Fruit fly (Drosophila melanogaster) whole organism, embryonic: Measurements from ENCODE around the gene Argk1.
A peak's percentile ranks its signal among the peaks of the same experiment; 100 is the strongest.

Experiments
- Antp ChIP-seq: fragments of 200-800 bp; sonication (Bioruptor generic); optimal IDR thresholded peaks from 3 replicates; lab custom pipeline; 2016; ENCODE audit warnings: missing biosample characterization, missing genetic modification characterization
- B-H2 ChIP-seq: fragments of 200-800 bp; sonication (Bioruptor generic); optimal IDR thresholded peaks from 2 replicates; lab custom pipeline; 2018; ENCODE audit warnings: missing biosample characterization, mild to moderate bottlenecking, missing genetic modification characterization
- CG10147 ChIP-seq: fragments of 200-800 bp; sonication (Bioruptor generic); optimal IDR thresholded peaks from 2 replicates; lab custom pipeline; 2019; ENCODE audit warnings: missing biosample characterization, mild to moderate bottlenecking, missing genetic modification characterization, moderate library complexity
- CG10462 ChIP-seq: fragments of 200-800 bp; sonication (Bioruptor generic); optimal IDR thresholded peaks from 2 replicates; lab custom pipeline; 2016; ENCODE audit warnings: missing biosample characterization, missing genetic modification characterization
- CG10543 ChIP-seq: fragments of 200-800 bp; sonication (Bioruptor generic); optimal IDR thresholded peaks from 3 replicates; lab custom pipeline; 2017; ENCODE audit warnings: missing biosample characterization, mild to moderate bottlenecking, missing genetic modification characterization, moderate library complexity
- CG11695 ChIP-seq: fragments of 200-800 bp; sonication (Bioruptor generic); IDR thresholded peaks from 3 replicates; pipeline ENCODE4 v1.3.6; 2022; ENCODE audit warnings: missing biosample characterization, missing genetic modification characterization
- CG11696 ChIP-seq: fragments of 200-800 bp; sonication (Bioruptor generic); IDR thresholded peaks from 2 replicates; pipeline ENCODE4 v1.3.6; 2022; ENCODE audit warnings: missing biosample characterization, missing genetic modification characterization
- CG13296 ChIP-seq: fragments of 200-800 bp; sonication (Bioruptor generic); optimal IDR thresholded peaks from 3 replicates; lab custom pipeline; 2018; ENCODE audit warnings: missing biosample characterization, mild to moderate bottlenecking, missing genetic modification characterization
- CG13424 ChIP-seq: fragments of 200-800 bp; sonication (Bioruptor generic); optimal IDR thresholded peaks from 2 replicates; lab custom pipeline; 2019; ENCODE audit warnings: missing biosample characterization, mild to moderate bottlenecking, missing genetic modification characterization, moderate library complexity
- CG13624 ChIP-seq: fragments of 200-800 bp; sonication (Bioruptor generic); optimal IDR thresholded peaks from 2 replicates; lab custom pipeline; 2016; ENCODE audit warnings: missing biosample characterization, missing genetic modification characterization
- CG13894 ChIP-seq: fragments of 200-800 bp; sonication (Bioruptor generic); optimal IDR thresholded peaks from 3 replicates; lab custom pipeline; 2018; ENCODE audit warnings: missing biosample characterization, mild to moderate bottlenecking, missing genetic modification characterization, moderate library complexity
- CG15073 ChIP-seq: fragments of 200-800 bp; sonication (Bioruptor generic); optimal IDR thresholded peaks from 2 replicates; lab custom pipeline; 2016; ENCODE audit warnings: missing biosample characterization, missing genetic modification characterization
- CG15479 ChIP-seq: fragments of 200-800 bp; sonication (Bioruptor generic); optimal IDR thresholded peaks from 3 replicates; lab custom pipeline; 2019; ENCODE audit warnings: missing biosample characterization, mild to moderate bottlenecking, missing genetic modification characterization, moderate library complexity
- CG16813 ChIP-seq: fragments of 200-800 bp; sonication (Bioruptor generic); IDR thresholded peaks from 3 replicates; pipeline ENCODE4 v1.3.6; 2022; ENCODE audit warnings: missing biosample characterization, missing genetic modification characterization; ENCODE audit not compliant: partially characterized antibody
- CG17186 ChIP-seq: fragments of 200-800 bp; sonication (Bioruptor generic); optimal IDR thresholded peaks from 3 replicates; lab custom pipeline; 2017; ENCODE audit warnings: missing biosample characterization, missing genetic modification reagents, missing genetic modification characterization
- CG18011 ChIP-seq: fragments of 200-800 bp; sonication (Bioruptor generic); optimal IDR thresholded peaks from 2 replicates; lab custom pipeline; 2017; ENCODE audit warnings: missing biosample characterization, missing genetic modification characterization, mild to moderate bottlenecking, moderate library complexity, missing genotype
- CG1832 ChIP-seq: fragments of 200-800 bp; sonication (Bioruptor generic); optimal IDR thresholded peaks from 2 replicates; lab custom pipeline; 2017; ENCODE audit warnings: missing biosample characterization, mild to moderate bottlenecking, missing genetic modification characterization, inconsistent platforms
- CG18619 ChIP-seq: fragments of 200-800 bp; sonication (Bioruptor generic); optimal IDR thresholded peaks from 3 replicates; lab custom pipeline; 2017; ENCODE audit warnings: missing biosample characterization, mild to moderate bottlenecking, missing genetic modification characterization
- CG31365 ChIP-seq: fragments of 200-800 bp; sonication (Bioruptor generic); optimal IDR thresholded peaks from 2 replicates; lab custom pipeline; 2018; ENCODE audit warnings: missing biosample characterization, mild to moderate bottlenecking, missing genetic modification characterization
- CG34376 ChIP-seq: fragments of 200-800 bp; sonication (Bioruptor generic); optimal IDR thresholded peaks from 2 replicates; lab custom pipeline; 2018; ENCODE audit warnings: missing biosample characterization, mild to moderate bottlenecking, missing genetic modification characterization
- CG6765 ChIP-seq: fragments of 200-800 bp; sonication (Bioruptor generic); optimal IDR thresholded peaks from 3 replicates; lab custom pipeline; 2017; ENCODE audit warnings: missing biosample characterization, mild to moderate bottlenecking, missing genetic modification characterization
- CG8388 ChIP-seq: fragments of 200-800 bp; sonication (Bioruptor generic); optimal IDR thresholded peaks from 2 replicates; lab custom pipeline; 2019; ENCODE audit warnings: missing biosample characterization, mild to moderate bottlenecking, missing genetic modification characterization, moderate library complexity
- CrebB ChIP-seq: fragments of 200-800 bp; sonication (Bioruptor generic); optimal IDR thresholded peaks from 3 replicates; lab custom pipeline; 2018; ENCODE audit warnings: missing biosample characterization, mild to moderate bottlenecking, missing genetic modification characterization
- Dp ChIP-seq: fragments of 200-800 bp; sonication (Bioruptor generic); optimal IDR thresholded peaks from 2 replicates; lab custom pipeline; 2018; ENCODE audit warnings: missing biosample characterization, mild to moderate bottlenecking, missing genetic modification characterization, moderate library complexity
- HHEX ChIP-seq: fragments of 200-800 bp; sonication (Bioruptor generic); optimal IDR thresholded peaks from 3 replicates; lab custom pipeline; 2017; ENCODE audit warnings: missing biosample characterization, mild to moderate bottlenecking, missing genetic modification characterization, missing genetic modification reagents
- Hey ChIP-seq: fragments of 200-800 bp; sonication (Bioruptor generic); optimal IDR thresholded peaks from 3 replicates; lab custom pipeline; 2018; ENCODE audit warnings: missing biosample characterization, mild to moderate bottlenecking, missing genetic modification characterization
- Hr39 ChIP-seq: fragments of >200 bp; optimal IDR thresholded peaks from 2 replicates; lab custom pipeline; 2017
- Hsf ChIP-seq: fragments of 200-800 bp; sonication (Bioruptor generic); optimal IDR thresholded peaks from 3 replicates; lab custom pipeline; 2016; ENCODE audit warnings: missing biosample characterization, missing genetic modification characterization
- Jarid2 ChIP-seq: fragments of 200-800 bp; sonication (Bioruptor generic); optimal IDR thresholded peaks from 3 replicates; lab custom pipeline; 2017; ENCODE audit warnings: mild to moderate bottlenecking, missing biosample characterization, missing genetic modification reagents, missing genetic modification characterization
- NK7.1 ChIP-seq: fragments of 200-800 bp; sonication (Bioruptor generic); optimal IDR thresholded peaks from 3 replicates; lab custom pipeline; 2016; ENCODE audit warnings: missing biosample characterization, missing genetic modification characterization
- Six4 ChIP-seq: fragments of 200-800 bp; sonication (Bioruptor generic); optimal IDR thresholded peaks from 2 replicates; lab custom pipeline; 2016; ENCODE audit warnings: missing biosample characterization, missing genetic modification characterization
- Ssrp ChIP-seq: fragments of 200-800 bp; sonication (Bioruptor generic); optimal IDR thresholded peaks from 2 replicates; lab custom pipeline; 2018; ENCODE audit warnings: missing biosample characterization, mild to moderate bottlenecking, missing genetic modification characterization, moderate library complexity
- Xrp1 ChIP-seq: fragments of 200-800 bp; sonication (Bioruptor generic); IDR thresholded peaks from 2 replicates; pipeline ENCODE4 v1.3.6; 2022; ENCODE audit warnings: missing biosample characterization, missing genetic modification characterization
- ase ChIP-seq: fragments of 200-800 bp; sonication (Bioruptor generic); IDR thresholded peaks from 3 replicates; pipeline ENCODE4 v1.3.6; 2022; ENCODE audit warnings: missing biosample characterization, missing genetic modification characterization
- chif ChIP-seq, 2 experiments: fragments of 200-800 bp; sonication (Bioruptor generic); optimal IDR thresholded peaks; 3 replicates each; lab custom pipeline; 2016; ENCODE audit warnings: missing biosample characterization in 2 of 2, missing genetic modification characterization in 2 of 2
- croc ChIP-seq: fragments of 200-800 bp; sonication (Bioruptor generic); conservative IDR thresholded peaks from 3 replicates; pipeline ENCODE4 v1.3.6; 2022; ENCODE audit warnings: missing biosample characterization, missing genetic modification characterization
- dm ChIP-seq: fragments of 200-800 bp; sonication (Bioruptor generic); optimal IDR thresholded peaks from 3 replicates; lab custom pipeline; 2016; ENCODE audit warnings: missing biosample characterization, missing genetic modification characterization
- dmrt11E ChIP-seq: fragments of 200-800 bp; sonication (Bioruptor generic); optimal IDR thresholded peaks from 3 replicates; lab custom pipeline; 2018; ENCODE audit warnings: missing biosample characterization, mild to moderate bottlenecking, missing genetic modification characterization, moderate library complexity
- emc ChIP-seq: fragments of 200-800 bp; sonication (Bioruptor generic); optimal IDR thresholded peaks from 2 replicates; lab custom pipeline; 2016; ENCODE audit warnings: missing biosample characterization, missing genetic modification characterization
- gcm ChIP-seq: fragments of 200-800 bp; sonication (Bioruptor generic); optimal IDR thresholded peaks from 2 replicates; lab custom pipeline; 2019; ENCODE audit warnings: missing biosample characterization, mild to moderate bottlenecking, missing genetic modification characterization, moderate library complexity
- hkb ChIP-seq, 2 experiments: fragments of 200-800 bp in 1 of 2; fragments of >200 bp in 1 of 2; sonication (Bioruptor generic) in 1 of 2; IDR thresholded peaks in 1 of 2; optimal IDR thresholded peaks in 1 of 2; 2 replicates each; pipeline versions ENCODE4 v1.3.6 to Lab custom; 2017 to 2022; ENCODE audit warnings: missing biosample characterization in 1 of 2, missing genetic modification characterization in 1 of 2
- inv ChIP-seq: fragments of 200-800 bp; sonication (Bioruptor generic); IDR thresholded peaks from 2 replicates; pipeline ENCODE4 v1.3.6; 2022; ENCODE audit warnings: missing biosample characterization, missing genetic modification characterization; ENCODE audit not compliant: partially characterized antibody
- lmd ChIP-seq: fragments of 200-800 bp; sonication (Bioruptor generic); IDR thresholded peaks from 2 replicates; pipeline ENCODE4 v1.3.6; 2022; ENCODE audit warnings: missing biosample characterization, missing genetic modification characterization
- org-1 ChIP-seq: fragments of 200-800 bp; sonication (Bioruptor generic); optimal IDR thresholded peaks from 2 replicates; lab custom pipeline; 2017; ENCODE audit warnings: missing biosample characterization, missing genetic modification characterization
- slbo ChIP-seq: fragments of 200-800 bp; sonication (Bioruptor generic); IDR thresholded peaks from 2 replicates; pipeline ENCODE4 v1.3.6; 2022; ENCODE audit warnings: missing biosample characterization, missing genetic modification characterization
- so ChIP-seq: fragments of 200-800 bp; sonication (Bioruptor generic); IDR thresholded peaks from 3 replicates; pipeline ENCODE4 v1.3.6; 2022; ENCODE audit warnings: missing biosample characterization, missing genetic modification characterization
- sr ChIP-seq: fragments of 200-800 bp; sonication (Bioruptor generic); IDR thresholded peaks from 3 replicates; pipeline ENCODE4 v1.3.6; 2022; ENCODE audit warnings: missing biosample characterization, missing genetic modification characterization
- ssp ChIP-seq: fragments of 200-800 bp; sonication (Bioruptor generic); IDR thresholded peaks from 2 replicates; pipeline ENCODE4 v1.3.6; 2022; ENCODE audit warnings: missing biosample characterization, missing genetic modification characterization
- sug ChIP-seq: fragments of 200-800 bp; optimal IDR thresholded peaks from 2 replicates; lab custom pipeline; 2019; ENCODE audit warnings: missing biosample characterization, mild to moderate bottlenecking, missing genetic modification characterization, moderate library complexity
- usp ChIP-seq: fragments of >200 bp; optimal IDR thresholded peaks from 2 replicates; lab custom pipeline; 2017; ENCODE audit warnings: missing biosample characterization, missing genetic modification characterization
- vvl ChIP-seq: fragments of 200-800 bp; sonication (Bioruptor generic); IDR thresholded peaks from 2 replicates; pipeline ENCODE4 v1.3.6; 2022; ENCODE audit warnings: missing biosample characterization, missing genetic modification characterization

The Argk1 gene

dm6 chr3L:9045318-9045717 lies 20.5 kb downstream of the Argk1 start (continued):
- TF ChIP-seq CG31365 (tag; lab: Kevin White, UChicago): no peak
- TF ChIP-seq CG15073 (GFP tag; lab: Kevin White, UChicago): no peak
- TF ChIP-seq Jarid2 (GFP tag; lab: Kevin White, UChicago): peak; percentile 19
- TF ChIP-seq dm (GFP tag; lab: Kevin White, UChicago): no peak
- TF ChIP-seq CG18011 (GFP tag; lab: Kevin White, UChicago): no peak
- TF ChIP-seq ssp (GFP tag; lab: Robert Waterston, UW): peak; percentile 72
- TF ChIP-seq Hr39 (lab: Kevin White, UChicago): no peak
- no peak for TF ChIP-seq CG1832
- peak; percentile 65 for TF ChIP-seq HHEX (GFP tag; lab: Kevin White, UChicago)
- no peak for TF ChIP-seq B-H2
- no peak for TF ChIP-seq CG11696 (GFP tag; lab: Robert Waterston, UW)
- no peak for TF ChIP-seq Dp
- TF ChIP-seq CG13296 (GFP tag; lab: Kevin White, UChicago): peak; percentile 25
- TF ChIP-seq chif (GFP tag; optimal IDR thresholded peaks at IDR 0.05; lab: Kevin White, UChicago): peak; percentile 41 to 75
- peak; percentile 72 for TF ChIP-seq ase (GFP tag; lab: Robert Waterston, UW)
- peak; percentile 64 for TF ChIP-seq CG13624 (GFP tag; lab: Kevin White, UChicago)
- TF ChIP-seq CrebB: no peak
- TF ChIP-seq Xrp1: peak; percentile 88
- peak; percentile 31 for TF ChIP-seq Ssrp (tag; lab: Kevin White, UChicago)
- TF ChIP-seq CG13424 (tag; lab: Kevin White, UChicago): peak; percentile 46
- TF ChIP-seq dmrt11E (tag; lab: Kevin White, UChicago): peak; percentile 65
- TF ChIP-seq vvl (GFP tag; lab: Robert Waterston, UW): peak; percentile 84
- peak; percentile 43 for TF ChIP-seq CG8388 (GFP tag; lab: Kevin White, UChicago)
- TF ChIP-seq CG11695 (GFP tag; lab: Robert Waterston, UW): peak; percentile 82
- peak; percentile 53 for TF ChIP-seq Six4 (GFP tag; lab: Kevin White, UChicago)
- peak; percentile 63 for TF ChIP-seq Antp (GFP tag; lab: Kevin White, UChicago)
- peak; percentile 48; the same call in 1 of the 3 replicates for TF ChIP-seq sr (GFP tag; lab: Robert Waterston, UW)
- TF ChIP-seq Hsf: peak; percentile 54
- peak; percentile 49 for TF ChIP-seq CG15479
- no peak for TF ChIP-seq CG17186
- no peak for TF ChIP-seq CG16813 (GFP tag; lab: Robert Waterston, UW)
- peak; percentile 37 for TF ChIP-seq CG10147 (GFP tag; lab: Kevin White, UChicago)
- peak; percentile 69 for TF ChIP-seq slbo (GFP tag; lab: Robert Waterston, UW)
- peak; percentile 68 for TF ChIP-seq lmd (GFP tag; lab: Robert Waterston, UW)
- TF ChIP-seq Hey (tag; lab: Kevin White, UChicago): no peak
- TF ChIP-seq CG10543: no peak
- no peak for TF ChIP-seq CG13894
- peak; percentile 40 for TF ChIP-seq emc (GFP tag; lab: Kevin White, UChicago)
- no peak for TF ChIP-seq CG10462 (GFP tag; lab: Kevin White, UChicago)
- no peak for TF ChIP-seq hkb (optimal IDR thresholded peaks at IDR 0.05; lab: Kevin White, UChicago)
- TF ChIP-seq hkb (GFP tag; IDR thresholded peaks at IDR 0.05; lab: Robert Waterston, UW): peak; percentile 90
- no peak for TF ChIP-seq sug (tag; lab: Kevin White, UChicago)
- TF ChIP-seq NK7.1 (GFP tag; lab: Kevin White, UChicago): peak; percentile 15
- peak; percentile 55; the same call in 2 of the 3 replicates for TF ChIP-seq croc (GFP tag; lab: Robert Waterston, UW)
- no peak for TF ChIP-seq CG34376 (GFP tag; lab: Kevin White, UChicago)
- TF ChIP-seq org-1 (GFP tag; lab: Kevin White, UChicago): peak; percentile 33
- TF ChIP-seq gcm: peak; percentile 19
- TF ChIP-seq so (GFP tag; lab: Robert Waterston, UW): peak; percentile 61; the same call in 2 of the 3 replicates
- TF ChIP-seq inv (GFP tag; lab: Robert Waterston, UW): no peak
- TF ChIP-seq CG6765 (GFP tag; lab: Kevin White, UChicago): peak; percentile 18
- no peak for TF ChIP-seq CG18619 (GFP tag; lab: Kevin White, UChicago)
- TF ChIP-seq usp: no peak
